Worm (Caenorhabditis elegans): Measurements from ENCODE around the gene sri-72.

ce11 chrV:587818-588217 is 19.8 kb upstream of the sri-72 start, which contains the start of gene K06H6.1:
- no peak for TF ChIP-seq nhr-76 (tag; optimal IDR thresholded peaks at IDR 0.05)
- TF ChIP-seq sptf-1 (tag; optimal IDR thresholded peaks at IDR 0.05), result no peak
- no peak for TF ChIP-seq ces-1 (GFP tag; optimal IDR thresholded peaks at IDR 0.05)
- TF ChIP-seq mls-2 (tag; optimal IDR thresholded peaks at IDR 0.05), result no peak
- no peak for TF ChIP-seq snpc-4 (tag; optimal IDR thresholded peaks at IDR 0.05)
- TF ChIP-seq nhr-28 (tag; optimal IDR thresholded peaks at IDR 0.05), result no peak
- no peak for TF ChIP-seq mep-1 (tag; optimal IDR thresholded peaks at IDR 0.05)
